Worm (Caenorhabditis elegans) whole organism, L1 larva: Measurements from ENCODE around the gene tbx-41.

Experiments used
- C04F5.9 ChIP-seq: sonication (generic microtip); optimal IDR thresholded peaks from 2 replicates; lab custom pipeline; 2016; ENCODE audit warnings: missing genetic modification characterization, missing compliant biosample characterization
- C34B4.2 ChIP-seq: sonication (generic microtip); optimal IDR thresholded peaks from 2 replicates; lab custom pipeline; 2017; ENCODE audit warnings: mild to moderate bottlenecking, missing genetic modification characterization, missing compliant biosample characterization
- Y116A8C.19 ChIP-seq: sonication (generic microtip); optimal IDR thresholded peaks from 2 replicates; lab custom pipeline; 2016; ENCODE audit warnings: missing compliant biosample characterization, missing genetic modification characterization, borderline replicate concordance
- alr-1 ChIP-seq: fragments of 200-800 bp; sonication (Bioruptor generic); optimal IDR thresholded peaks from 2 replicates; lab custom pipeline; 2018; ENCODE audit warnings: borderline replicate concordance, mild to moderate bottlenecking, missing genetic modification characterization, missing compliant biosample characterization
- aly-2 ChIP-seq: fragments of 150-350 bp; optimal IDR thresholded peaks from 2 replicates; lab custom pipeline; 2014; ENCODE audit warnings: missing biosample characterization, missing genetic modification characterization
- ama-1 ChIP-seq: fragments of 150-350 bp; optimal IDR thresholded peaks from 2 replicates; lab custom pipeline; 2014
- blmp-1 ChIP-seq: fragments of 150-350 bp; optimal IDR thresholded peaks from 2 replicates; lab custom pipeline; 2014; ENCODE audit warnings: missing biosample characterization, missing genetic modification characterization
- ceh-8 ChIP-seq: fragments of 200-800 bp; sonication (Bioruptor generic); optimal IDR thresholded peaks from 2 replicates; lab custom pipeline; 2018; ENCODE audit warnings: mild to moderate bottlenecking, missing genetic modification characterization, moderate library complexity, missing compliant biosample characterization
- ceh-90 ChIP-seq: sonication (generic microtip); optimal IDR thresholded peaks from 2 replicates; lab custom pipeline; 2016; ENCODE audit warnings: missing genetic modification characterization, missing compliant biosample characterization
- ces-1 ChIP-seq: fragments of 150-350 bp; optimal IDR thresholded peaks from 2 replicates; lab custom pipeline; 2014; ENCODE audit warnings: missing biosample characterization, missing genetic modification reagents, missing genetic modification characterization
- dsc-1 ChIP-seq: sonication (generic microtip); optimal IDR thresholded peaks from 2 replicates; lab custom pipeline; 2016; ENCODE audit warnings: mild to moderate bottlenecking, missing genetic modification characterization, missing compliant biosample characterization
- efl-1 ChIP-seq, 4 experiments: fragments of 150-350 bp; optimal IDR thresholded peaks in 3 of 4; peaks in 1 of 4; 1 replicate in 1 of 4; 2 replicates in 3 of 4; lab custom pipeline; 2014; ENCODE audit warnings: missing biosample characterization in 2 of 4, missing genetic modification characterization in 2 of 4, missing genetic modification reagents in 2 of 4
- efl-3 ChIP-seq: fragments of 200-800 bp; sonication (Bioruptor generic); optimal IDR thresholded peaks from 2 replicates; lab custom pipeline; 2018; ENCODE audit warnings: mild to moderate bottlenecking, missing genetic modification characterization, missing compliant biosample characterization
- egl-27 ChIP-seq, 2 experiments: fragments of 150-350 bp in 1 of 2; sonication (generic microtip); optimal IDR thresholded peaks; 3 replicates each; lab custom pipeline; 2017 to 2018; ENCODE audit warnings: missing biosample characterization in 2 of 2, missing genetic modification characterization in 2 of 2, missing genetic modification reagents in 2 of 2
- elt-2 ChIP-seq: sonication (generic microtip); optimal IDR thresholded peaks from 2 replicates; lab custom pipeline; 2016; ENCODE audit warnings: missing genetic modification characterization, mild to moderate bottlenecking, inconsistent platforms, missing compliant biosample characterization, missing genetic modification reagents
- ets-5 ChIP-seq: fragments of 200-800 bp; sonication (Bioruptor generic); IDR thresholded peaks from 2 replicates; pipeline ENCODE4 v1.3.6; 2022; ENCODE audit warnings: missing genetic modification characterization, missing compliant biosample characterization
- fos-1 ChIP-seq: fragments of 150-350 bp; optimal IDR thresholded peaks from 2 replicates; lab custom pipeline; 2014; ENCODE audit warnings: missing biosample characterization, missing genetic modification characterization
- grh-1 ChIP-seq: fragments of 200-800 bp; sonication (Bioruptor generic); IDR thresholded peaks from 2 replicates; pipeline ENCODE4 v1.3.6; 2022; ENCODE audit warnings: missing genetic modification reagents, missing genetic modification characterization, missing compliant biosample characterization
- hlh-17 ChIP-seq: fragments of 200-800 bp; sonication (Bioruptor generic); optimal IDR thresholded peaks from 2 replicates; lab custom pipeline; 2018; ENCODE audit warnings: missing genetic modification characterization, mild to moderate bottlenecking, missing compliant biosample characterization, moderate library complexity, borderline replicate concordance
- hlh-4 ChIP-seq: sonication (generic microtip); optimal IDR thresholded peaks from 2 replicates; lab custom pipeline; 2016; ENCODE audit warnings: mild to moderate bottlenecking, missing genetic modification characterization, missing compliant biosample characterization
- isw-1 ChIP-seq: fragments of 200-800 bp; sonication (Bioruptor generic); IDR thresholded peaks from 2 replicates; pipeline ENCODE4 v1.3.6; 2022; ENCODE audit warnings: missing genetic modification characterization, missing compliant biosample characterization
- lin-15B ChIP-seq: fragments of 150-350 bp; sonication (generic microtip); optimal IDR thresholded peaks from 3 replicates; lab custom pipeline; 2014; ENCODE audit warnings: missing biosample characterization, missing genetic modification characterization
- lin-35 ChIP-seq, 2 experiments: fragments of 150-350 bp; optimal IDR thresholded peaks; 2 replicates each; lab custom pipeline; 2014; ENCODE audit warnings: missing biosample characterization in 2 of 2, missing genetic modification characterization in 2 of 2, missing genetic modification reagents in 2 of 2
- lsy-2 ChIP-seq, 2 experiments: fragments of 150-350 bp; optimal IDR thresholded peaks; 2 replicates each; lab custom pipeline; 2014; ENCODE audit warnings: missing biosample characterization in 2 of 2, missing genetic modification characterization in 2 of 2
- mab-9 ChIP-seq: fragments of 200-800 bp; sonication (Bioruptor generic); IDR thresholded peaks from 2 replicates; pipeline ENCODE4 v1.3.6; 2022; ENCODE audit warnings: missing genetic modification reagents, missing genetic modification characterization, missing compliant biosample characterization
- mdl-1 ChIP-seq, 2 experiments: fragments of 150-350 bp; optimal IDR thresholded peaks; 2 replicates each; lab custom pipeline; 2014 to 2017; ENCODE audit warnings: missing biosample characterization in 2 of 2, missing genetic modification characterization in 2 of 2, inconsistent platforms in 1 of 2
- mef-2 ChIP-seq: fragments of 150-350 bp; optimal IDR thresholded peaks from 2 replicates; lab custom pipeline; 2014; ENCODE audit warnings: missing biosample characterization, missing genetic modification characterization
- nhr-11 ChIP-seq: fragments of 150-350 bp; optimal IDR thresholded peaks from 2 replicates; lab custom pipeline; 2014; ENCODE audit warnings: missing biosample characterization, missing genetic modification characterization
- nhr-19 ChIP-seq: fragments of 200-800 bp; sonication (Bioruptor generic); conservative IDR thresholded peaks from 2 replicates; pipeline ENCODE4 v1.3.6; 2022; ENCODE audit warnings: missing genetic modification characterization, missing compliant biosample characterization
- nhr-20 ChIP-seq: sonication (generic microtip); optimal IDR thresholded peaks from 2 replicates; lab custom pipeline; 2016; ENCODE audit warnings: mild to moderate bottlenecking, missing genetic modification characterization, missing compliant biosample characterization
- nhr-28 ChIP-seq: fragments of 150-350 bp; optimal IDR thresholded peaks from 2 replicates; lab custom pipeline; 2014; ENCODE audit warnings: missing biosample characterization, missing genetic modification characterization
- nhr-47 ChIP-seq: sonication (generic microtip); optimal IDR thresholded peaks from 2 replicates; lab custom pipeline; 2016; ENCODE audit warnings: mild to moderate bottlenecking, missing genetic modification characterization, moderate library complexity, missing compliant biosample characterization
- nhr-77 ChIP-seq: fragments of 150-350 bp; optimal IDR thresholded peaks from 2 replicates; lab custom pipeline; 2014; ENCODE audit warnings: missing biosample characterization, missing genetic modification characterization
- nhr-84 ChIP-seq: sonication (generic microtip); optimal IDR thresholded peaks from 2 replicates; lab custom pipeline; 2017; ENCODE audit warnings: missing biosample characterization, missing genetic modification characterization
- pax-3 ChIP-seq: fragments of 200-800 bp; sonication (Bioruptor generic); optimal IDR thresholded peaks from 2 replicates; lab custom pipeline; 2018; ENCODE audit warnings: mild to moderate bottlenecking, missing genetic modification characterization, moderate library complexity, missing compliant biosample characterization
- skn-1 ChIP-seq: fragments of 150-350 bp; optimal IDR thresholded peaks from 2 replicates; lab custom pipeline; 2014; ENCODE audit warnings: missing biosample characterization, missing genetic modification characterization
- snpc-4 ChIP-seq: fragments of 150-350 bp; optimal IDR thresholded peaks from 2 replicates; lab custom pipeline; 2014; ENCODE audit warnings: missing biosample characterization, missing genetic modification characterization
- sox-4 ChIP-seq: sonication (generic microtip); optimal IDR thresholded peaks from 2 replicates; lab custom pipeline; 2016; ENCODE audit warnings: missing genetic modification characterization, missing compliant biosample characterization
- sptf-1 ChIP-seq: fragments of 150-350 bp; optimal IDR thresholded peaks from 2 replicates; lab custom pipeline; 2014; ENCODE audit warnings: missing biosample characterization, missing genetic modification characterization
- sup-37 ChIP-seq: fragments of 200-800 bp; sonication (Bioruptor generic); optimal IDR thresholded peaks from 2 replicates; lab custom pipeline; 2018; ENCODE audit warnings: mild to moderate bottlenecking, missing genetic modification characterization, missing compliant biosample characterization
- tlp-1 ChIP-seq: fragments of 150-350 bp; optimal IDR thresholded peaks from 2 replicates; lab custom pipeline; 2014; ENCODE audit warnings: missing biosample characterization, missing genetic modification characterization
- unc-130 ChIP-seq: fragments of 150-350 bp; optimal IDR thresholded peaks from 2 replicates; lab custom pipeline; 2017; ENCODE audit warnings: missing biosample characterization, missing genetic modification characterization, inconsistent platforms
- unc-86 ChIP-seq: sonication (generic microtip); optimal IDR thresholded peaks from 2 replicates; lab custom pipeline; 2016; ENCODE audit warnings: missing genetic modification characterization, missing compliant biosample characterization
- unc-98 ChIP-seq: fragments of 200-800 bp; sonication (Bioruptor generic); IDR thresholded peaks from 2 replicates; pipeline ENCODE4 v1.3.6; 2022; ENCODE audit warnings: missing genetic modification characterization, missing compliant biosample characterization
- vab-15 ChIP-seq: sonication (generic microtip); optimal IDR thresholded peaks from 2 replicates; lab custom pipeline; 2017; ENCODE audit warnings: missing genotype, mild to moderate bottlenecking, missing genetic modification characterization, missing compliant biosample characterization
- ztf-11 ChIP-seq, 2 experiments: sonication (generic microtip); optimal IDR thresholded peaks; 2 replicates each; lab custom pipeline; 2016 to 2017; ENCODE audit warnings: missing genetic modification characterization in 2 of 2, missing biosample characterization in 1 of 2, missing compliant biosample characterization in 1 of 2
- ztf-4 ChIP-seq: fragments of 150-350 bp; optimal IDR thresholded peaks from 2 replicates; lab custom pipeline; 2014; ENCODE audit warnings: missing biosample characterization, missing genetic modification characterization

The tbx-41 gene

DNA sequence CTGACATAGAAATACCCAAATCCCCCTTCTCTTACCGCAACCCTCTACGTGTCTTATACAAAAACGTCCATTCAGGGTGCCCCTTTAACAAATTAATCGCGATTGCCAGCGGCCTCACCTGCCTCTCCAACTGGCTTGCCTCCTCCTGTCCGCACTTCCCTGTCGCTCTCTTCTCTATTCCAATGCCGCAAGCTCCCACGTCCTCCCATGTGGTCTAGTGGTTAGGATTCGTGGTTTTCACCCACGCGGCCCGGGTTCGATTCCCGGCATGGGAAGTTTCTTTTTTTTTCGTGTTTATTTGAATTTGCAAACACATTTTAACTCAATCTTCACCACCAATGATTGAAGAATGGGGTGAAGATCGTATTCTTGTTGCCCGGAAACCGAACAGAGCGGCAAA lies 6.4 kb upstream of the tbx-41 start (continued):
- TF ChIP-seq elt-2 (tag; lab: Kevin White, UChicago) (peak; percentile 15), ceh-90 (tag; lab: Kevin White, UChicago) (no peak), ama-1 (no peak), vab-15 (tag; lab: Kevin White, UChicago) (no peak), C04F5.9 (peak; percentile 1), blmp-1 (tag; lab: Kevin White, UChicago) (no peak), egl-27 (tag; optimal IDR thresholded peaks at IDR 0.05; lab: Kevin White, UChicago) (no peak), lin-15B (no peak), ces-1 (GFP tag; lab: Kevin White, UChicago) (no peak), aly-2 (no peak), nhr-20 (tag; lab: Kevin White, UChicago) (peak; percentile 66), sup-37 (GFP tag; lab: Kevin White, UChicago) (no peak), mef-2 (tag; lab: Kevin White, UChicago) (no peak), sptf-1 (tag; lab: Kevin White, UChicago) (no peak), sox-4 (tag; lab: Kevin White, UChicago) (no peak), pax-3 (tag; lab: Kevin White, UChicago) (peak; percentile 33), nhr-77 (tag; lab: Kevin White, UChicago) (peak; percentile 25), efl-1 (optimal IDR thresholded peaks at IDR 0.05; lab: Kevin White, UChicago) (peak; percentile 20 to 31), efl-1 (GFP tag; optimal IDR thresholded peaks at IDR 0.05 in 1 of 2; lab: Kevin White, UChicago) (peak; percentile 0 to 93), nhr-28 (tag; lab: Kevin White, UChicago) (no peak), efl-3 (GFP tag; lab: Kevin White, UChicago) (no peak), lsy-2 (tag; optimal IDR thresholded peaks at IDR 0.05; lab: Kevin White, UChicago) (peak; percentile 41 to 45), Y116A8C.19 (tag; lab: Kevin White, UChicago) (no peak), tlp-1 (tag; lab: Kevin White, UChicago) (no peak), snpc-4 (tag; lab: Kevin White, UChicago) (no peak), nhr-47 (peak; percentile 79), ceh-8 (GFP tag; lab: Kevin White, UChicago) (peak; percentile 64), ztf-11 (tag; optimal IDR thresholded peaks at IDR 0.05; lab: Kevin White, UChicago) (peak in 1 of 2 experiments; percentile 55), ets-5 (GFP tag; lab: Robert Waterston, UW) (no peak), lin-35 (GFP tag; optimal IDR thresholded peaks at IDR 0.05; lab: Kevin White, UChicago) (peak; percentile 24 to 73), unc-98 (GFP tag; lab: Robert Waterston, UW) (0 out of 2 replicates have a peak, but pooled peaks have one; percentile 14), nhr-11 (tag; lab: Kevin White, UChicago) (no peak), mdl-1 (tag; optimal IDR thresholded peaks at IDR 0.05; lab: Kevin White, UChicago) (peak in 1 of 2 experiments; percentile 62), hlh-17 (GFP tag; lab: Kevin White, UChicago) (no peak), unc-86 (tag; lab: Kevin White, UChicago) (peak; percentile 20), unc-130 (no peak), isw-1 (GFP tag; lab: Robert Waterston, UW) (peak; percentile 10; the same call in 1 of the 2 replicates), ztf-4 (tag; lab: Kevin White, UChicago) (no peak), nhr-19 (GFP tag; lab: Robert Waterston, UW) (peak; percentile 73), hlh-4 (tag; lab: Kevin White, UChicago) (no peak), skn-1 (peak; percentile 79), C34B4.2 (tag; lab: Kevin White, UChicago) (no peak)

DNA sequence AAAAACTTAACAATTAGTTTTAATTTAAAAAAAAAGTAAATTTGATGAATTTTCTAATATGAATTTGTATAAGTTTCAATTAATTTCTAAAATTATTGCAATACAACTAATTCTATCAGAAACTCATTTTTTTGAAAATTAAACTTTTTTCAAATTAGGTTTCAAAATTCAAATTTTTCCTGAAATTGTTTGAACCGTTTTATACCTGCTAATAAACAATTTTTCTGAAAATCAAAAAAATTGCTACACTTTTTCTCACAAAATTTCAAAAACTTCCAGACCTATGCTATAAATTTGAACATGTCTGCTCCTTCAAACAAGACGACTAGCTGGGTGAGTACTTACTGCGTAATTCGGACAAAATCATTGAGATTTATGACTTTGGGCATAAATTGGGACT lies 4.6 kb upstream of the tbx-41 start, which contains the start of gene T26C11.8:
TSS of gene T26C11.8 (plus strand) at position 301 of the 400 bp plus-strand sequence.
- TF ChIP-seq dsc-1 (tag; lab: Kevin White, UChicago) (no peak), nhr-20 (tag; lab: Kevin White, UChicago) (no peak), mab-9 (GFP tag; lab: Robert Waterston, UW) (no peak), ces-1 (GFP tag; lab: Kevin White, UChicago) (no peak), lin-15B (no peak), nhr-84 (tag; lab: Kevin White, UChicago) (no peak), hlh-17 (GFP tag; lab: Kevin White, UChicago) (no peak), unc-130 (no peak), nhr-19 (GFP tag; lab: Robert Waterston, UW) (no peak), egl-27 (tag; optimal IDR thresholded peaks at IDR 0.05; lab: Kevin White, UChicago) (no peak), alr-1 (tag; lab: Kevin White, UChicago) (no peak), fos-1 (no peak), grh-1 (GFP tag; lab: Robert Waterston, UW) (no peak)
